Worm (Caenorhabditis elegans): ENCODE data around the gene F41C3.8.

- TF ChIP-seq ama-1 (optimal IDR thresholded peaks at IDR 0.05) (no peak), F13C5.2 (tag; optimal IDR thresholded peaks at IDR 0.05) (no peak), sea-1 (GFP tag; conservative IDR thresholded peaks at IDR 0.05) (no peak), flt-1 (GFP tag; IDR thresholded peaks at IDR 0.05) (no peak), aly-1 (tag; optimal IDR thresholded peaks at IDR 0.05) (no peak), tbx-37 (GFP tag; conservative IDR thresholded peaks at IDR 0.05) (no peak), tra-4 (tag; optimal IDR thresholded peaks at IDR 0.05) (no peak), tbx-11 (GFP tag; IDR thresholded peaks at IDR 0.05) (no peak), pes-1 (GFP tag; IDR thresholded peaks at IDR 0.05) (no peak), ceh-13 (GFP tag; optimal IDR thresholded peaks at IDR 0.05) (no peak), hnd-1 (tag; optimal IDR thresholded peaks at IDR 0.05) (no peak)
These were observed 28.9 kb upstream of the F41C3.8 start, which contains the start of gene sre-39 for ce11 chrII:4686941-4687340.
